Worm (Caenorhabditis elegans): ENCODE results near the gene F15B10.3.
A peak's percentile ranks its signal among the peaks of the same experiment; 100 is the strongest.
"Not testable (repeated sequence)": the region's sequence is repeated elsewhere in the genome, so short reads cannot be mapped to it uniquely, and the experiment has no call there.

F15B10.3 gene

ce11 chrIV:6588080-6588613 lies 14.3 kb upstream of the F15B10.3 start (continued):
- TF ChIP-seq him-1 (tag; optimal IDR thresholded peaks at IDR 0.05) (no peak), madf-3 (GFP tag; IDR thresholded peaks at IDR 0.05) (0 out of 2 replicates have a peak, but pooled peaks have one; percentile 45), madf-6 (GFP tag; IDR thresholded peaks at IDR 0.05) (0 out of 2 replicates have a peak, but pooled peaks have one; percentile 32), madf-10 (tag; optimal IDR thresholded peaks at IDR 0.05) (no peak), F10E7.11 (tag; optimal IDR thresholded peaks at IDR 0.05) (no peak), athp-1 (tag; optimal IDR thresholded peaks at IDR 0.05) (no peak), lsl-1 (GFP tag; optimal IDR thresholded peaks at IDR 0.05) (no peak), B0035.1 (tag; optimal IDR thresholded peaks at IDR 0.05) (no peak), attf-5 (GFP tag; optimal IDR thresholded peaks at IDR 0.05) (no peak), lin-26 (GFP tag; IDR thresholded peaks at IDR 0.05) (0 out of 2 replicates have a peak, but pooled peaks have one; percentile 51), snpc-1.3 (tag; optimal IDR thresholded peaks at IDR 0.05; ENCODE audit: insufficient read depth) (no peak), zim-3 (tag; optimal IDR thresholded peaks at IDR 0.05) (no peak), hmg-1.2 (GFP tag; IDR thresholded peaks at IDR 0.05) (0 out of 2 replicates have a peak, but pooled peaks have one; percentile 7), ama-1 (optimal IDR thresholded peaks at IDR 0.05) (no peak), ama-1 (GFP tag; optimal IDR thresholded peaks at IDR 0.05) (no peak), die-1 (tag; optimal IDR thresholded peaks at IDR 0.05) (no peak), bed-1 (GFP tag; IDR thresholded peaks at IDR 0.05) (no peak), T26A5.8 (tag; optimal IDR thresholded peaks at IDR 0.05) (no peak), F49E8.2 (tag; optimal IDR thresholded peaks at IDR 0.05; ENCODE audit: insufficient read depth) (no peak), zfh-2 (GFP tag; conservative IDR thresholded peaks at IDR 0.05) (no peak), F22D6.2 (tag; optimal IDR thresholded peaks at IDR 0.05) (no peak), dpff-1 (tag; optimal IDR thresholded peaks at IDR 0.05) (peak; percentile 14)

ce11 chrIV:6590029-6590428 lies 12.4 kb upstream of the F15B10.3 start, which contains the start of the genes lec-11 and irld-7:
Gene lec-11 (minus strand): TSS chrIV:6590154.
Gene irld-7 (plus strand): TSS chrIV:6590360.
- TF ChIP-seq nhr-80 (tag; optimal IDR thresholded peaks at IDR 0.05) (peak; percentile 69), fkh-3 (tag; optimal IDR thresholded peaks at IDR 0.05) (no peak)

ce11 chrIV:6591010-6591746 lies 11.3 kb upstream of the F15B10.3 start, which contains the start of the genes nspb-1 and nspb-2:
Gene nspb-1 (minus strand): TSS chrIV:6591110.
Gene nspb-2 (plus strand): TSS chrIV:6591696.
- TF ChIP-seq pbrm-1 (GFP tag; IDR thresholded peaks at IDR 0.05); ztf-3 (GFP tag; optimal IDR thresholded peaks at IDR 0.05); nhr-27 (tag; optimal IDR thresholded peaks at IDR 0.05): not testable (repeated sequence)

ce11 chrIV:6594871-6595270 lies 7.6 kb upstream of the F15B10.3 start, which contains the start of gene nspb-3:
Gene nspb-3 (minus strand): TSS chrIV:6594971.
- TF ChIP-seq ceh-100 (GFP tag; IDR thresholded peaks at IDR 0.05); K11D2.4 (GFP tag; IDR thresholded peaks at IDR 0.05); tlf-1 (GFP tag; optimal IDR thresholded peaks at IDR 0.05): not testable (repeated sequence)

ce11 chrIV:6595912-6596311 lies 6.6 kb upstream of the F15B10.3 start, which contains the start of gene F38A5.22:
Gene F38A5.22 (minus strand): TSS chrIV:6595940.
- TF ChIP-seq D2030.7 (GFP tag; IDR thresholded peaks at IDR 0.05) (no peak), nhr-179 (tag; optimal IDR thresholded peaks at IDR 0.05) (no peak), sea-2 (GFP tag; IDR thresholded peaks at IDR 0.05) (no peak), F57A8.1 (GFP tag; optimal IDR thresholded peaks at IDR 0.05) (no peak), pha-4 (tag; optimal IDR thresholded peaks at IDR 0.05) (no peak), nhr-120 (GFP tag; IDR thresholded peaks at IDR 0.05) (no peak), hmg-20 (GFP tag; IDR thresholded peaks at IDR 0.05) (no peak), B0035.1 (tag; optimal IDR thresholded peaks at IDR 0.05) (no peak), let-526 (GFP tag; IDR thresholded peaks at IDR 0.05) (no peak), ekl-4 (GFP tag; IDR thresholded peaks at IDR 0.05) (no peak), akir-1 (GFP tag; optimal IDR thresholded peaks at IDR 0.05) (no peak), rec-8 (tag; optimal IDR thresholded peaks at IDR 0.05) (no peak)

All from whole organism, young adult.